Worm (Caenorhabditis elegans) whole organism, L2 larva: Measurements from ENCODE around the gene R13A1.3.

ENCODE experiments used
- C34F6.9 ChIP-seq: fragments of 150-350 bp; optimal IDR thresholded peaks from 2 replicates; lab custom pipeline; 2014; ENCODE audit warnings: missing biosample characterization, missing genetic modification characterization
- F13H6.1 ChIP-seq: sonication (generic microtip); optimal IDR thresholded peaks from 2 replicates; lab custom pipeline; 2016; ENCODE audit warnings: missing genetic modification characterization, missing compliant biosample characterization
- R02D3.7 ChIP-seq: fragments of 150-350 bp; optimal IDR thresholded peaks from 2 replicates; lab custom pipeline; 2014; ENCODE audit warnings: missing biosample characterization, missing genetic modification characterization
- Y55F3AM.14 ChIP-seq: fragments of 200-800 bp; sonication (Bioruptor generic); optimal IDR thresholded peaks from 2 replicates; lab custom pipeline; 2018; ENCODE audit warnings: mild to moderate bottlenecking, missing genetic modification characterization, missing compliant biosample characterization
- ZK546.5 ChIP-seq: sonication (generic microtip); optimal IDR thresholded peaks from 2 replicates; lab custom pipeline; 2017; ENCODE audit warnings: missing biosample characterization, missing genetic modification characterization
- alr-1 ChIP-seq: fragments of 150-350 bp; optimal IDR thresholded peaks from 2 replicates; lab custom pipeline; 2014; ENCODE audit warnings: missing biosample characterization, missing genetic modification characterization
- aly-2 ChIP-seq: fragments of 150-350 bp; optimal IDR thresholded peaks from 2 replicates; lab custom pipeline; 2014; ENCODE audit warnings: missing biosample characterization, missing genetic modification characterization
- crh-2 ChIP-seq: sonication (generic microtip); optimal IDR thresholded peaks from 2 replicates; lab custom pipeline; 2017; ENCODE audit warnings: missing biosample characterization, missing genetic modification characterization
- dmd-4 ChIP-seq: sonication (generic microtip); optimal IDR thresholded peaks from 2 replicates; lab custom pipeline; 2017; ENCODE audit warnings: missing biosample characterization, missing genetic modification characterization
- egl-27 ChIP-seq: sonication (generic microtip); optimal IDR thresholded peaks from 3 replicates; lab custom pipeline; 2017; ENCODE audit warnings: missing biosample characterization, missing genetic modification reagents, missing genetic modification characterization
- elt-3 ChIP-seq: sonication (generic microtip); optimal IDR thresholded peaks from 2 replicates; lab custom pipeline; 2017; ENCODE audit warnings: missing biosample characterization, missing genetic modification characterization
- fos-1 ChIP-seq: fragments of 150-350 bp; optimal IDR thresholded peaks from 2 replicates; lab custom pipeline; 2014; ENCODE audit warnings: missing biosample characterization, missing genetic modification characterization
- gmeb-1 ChIP-seq: fragments of 150-350 bp; optimal IDR thresholded peaks from 2 replicates; lab custom pipeline; 2014; ENCODE audit warnings: missing biosample characterization, missing genetic modification characterization
- lin-11 ChIP-seq: fragments of 150-350 bp; sonication (generic microtip); optimal IDR thresholded peaks from 2 replicates; lab custom pipeline; 2014; ENCODE audit warnings: missing biosample characterization, missing genetic modification characterization, inconsistent platforms, mixed read lengths
- lin-39 ChIP-seq: fragments of 150-350 bp; optimal IDR thresholded peaks from 2 replicates; lab custom pipeline; 2014; ENCODE audit warnings: missing biosample characterization, missing genetic modification reagents, missing genetic modification characterization
- lsy-2 ChIP-seq, 2 experiments: fragments of 150-350 bp in 1 of 2; sonication (generic microtip) in 1 of 2; optimal IDR thresholded peaks; 2 replicates each; lab custom pipeline; 2014 to 2017; ENCODE audit warnings: missing biosample characterization in 2 of 2, missing genetic modification characterization in 2 of 2
- mab-5 ChIP-seq: fragments of 150-350 bp; optimal IDR thresholded peaks from 2 replicates; lab custom pipeline; 2014; ENCODE audit warnings: missing biosample characterization, missing genetic modification characterization
- mbf-1 ChIP-seq: sonication (generic microtip); optimal IDR thresholded peaks from 2 replicates; lab custom pipeline; 2017; ENCODE audit warnings: missing biosample characterization, missing genetic modification characterization
- mdl-1 ChIP-seq, 2 experiments: fragments of 150-350 bp in 1 of 2; sonication (generic microtip) in 1 of 2; optimal IDR thresholded peaks; 2 replicates each; lab custom pipeline; 2017; ENCODE audit warnings: missing biosample characterization in 2 of 2, missing genetic modification characterization in 2 of 2
- nhr-129 ChIP-seq: fragments of 150-350 bp; optimal IDR thresholded peaks from 2 replicates; lab custom pipeline; 2014; ENCODE audit warnings: missing biosample characterization, missing genetic modification characterization
- nhr-237 ChIP-seq: fragments of 150-350 bp; optimal IDR thresholded peaks from 2 replicates; lab custom pipeline; 2014; ENCODE audit warnings: missing biosample characterization, missing genetic modification characterization
- nhr-25 ChIP-seq: fragments of 150-350 bp; sonication (generic microtip); optimal IDR thresholded peaks from 3 replicates; lab custom pipeline; 2014; ENCODE audit warnings: missing biosample characterization, missing genetic modification characterization
- nhr-6 ChIP-seq: fragments of 150-350 bp; optimal IDR thresholded peaks from 2 replicates; lab custom pipeline; 2014; ENCODE audit warnings: missing biosample characterization, missing genetic modification characterization
- peb-1 ChIP-seq: fragments of 150-350 bp; optimal IDR thresholded peaks from 2 replicates; lab custom pipeline; 2014; ENCODE audit warnings: missing biosample characterization, missing genetic modification characterization
- skn-1 ChIP-seq: sonication (generic microtip); optimal IDR thresholded peaks from 2 replicates; lab custom pipeline; 2017; ENCODE audit warnings: missing biosample characterization, missing genetic modification characterization
- sma-3 ChIP-seq: sonication (generic microtip); optimal IDR thresholded peaks from 2 replicates; lab custom pipeline; 2016; ENCODE audit warnings: missing genetic modification reagents, missing genetic modification characterization, missing compliant biosample characterization
- snpc-4 ChIP-seq: fragments of 150-350 bp; optimal IDR thresholded peaks from 2 replicates; lab custom pipeline; 2014; ENCODE audit warnings: missing biosample characterization, missing genetic modification characterization
- unc-39 ChIP-seq: fragments of 150-350 bp; optimal IDR thresholded peaks from 2 replicates; lab custom pipeline; 2014; ENCODE audit warnings: missing biosample characterization, missing genetic modification characterization
- unc-55 ChIP-seq: fragments of 150-350 bp; sonication (generic microtip); optimal IDR thresholded peaks from 3 replicates; lab custom pipeline; 2014; ENCODE audit warnings: missing biosample characterization, missing genetic modification reagents, missing genetic modification characterization
- unc-62 ChIP-seq: fragments of 150-350 bp; optimal IDR thresholded peaks from 2 replicates; lab custom pipeline; 2014; ENCODE audit warnings: missing biosample characterization, missing genetic modification reagents, missing genetic modification characterization
- zag-1 ChIP-seq: fragments of 150-350 bp; optimal IDR thresholded peaks from 2 replicates; lab custom pipeline; 2014; ENCODE audit warnings: missing biosample characterization, missing genetic modification characterization
- ztf-1 ChIP-seq: fragments of 200-800 bp; sonication (Bioruptor generic); conservative IDR thresholded peaks from 2 replicates; pipeline ENCODE4 v1.3.6; 2022; ENCODE audit warnings: missing genetic modification characterization, missing compliant biosample characterization
- ztf-11 ChIP-seq: sonication (generic microtip); optimal IDR thresholded peaks from 2 replicates; lab custom pipeline; 2017; ENCODE audit warnings: missing biosample characterization, missing genetic modification characterization
- ztf-4 ChIP-seq: fragments of 150-350 bp; optimal IDR thresholded peaks from 2 replicates; lab custom pipeline; 2014; ENCODE audit warnings: missing biosample characterization, missing genetic modification characterization

The R13A1.3 gene

ce11 chrIV:7203696-7204095, at the start of gene R13A1.3:
TSS of gene R13A1.3 (plus strand) at chrIV:7203996.
- TF ChIP-seq crh-2 (tag; lab: Kevin White, UChicago) (no peak), Y55F3AM.14 (GFP tag; lab: Kevin White, UChicago) (no peak), lin-39 (tag; lab: Kevin White, UChicago) (no peak), unc-55 (GFP tag; lab: Kevin White, UChicago) (no peak), ztf-1 (GFP tag; lab: Robert Waterston, UW) (no peak), nhr-6 (tag; lab: Kevin White, UChicago) (no peak), peb-1 (no peak)

DNA sequence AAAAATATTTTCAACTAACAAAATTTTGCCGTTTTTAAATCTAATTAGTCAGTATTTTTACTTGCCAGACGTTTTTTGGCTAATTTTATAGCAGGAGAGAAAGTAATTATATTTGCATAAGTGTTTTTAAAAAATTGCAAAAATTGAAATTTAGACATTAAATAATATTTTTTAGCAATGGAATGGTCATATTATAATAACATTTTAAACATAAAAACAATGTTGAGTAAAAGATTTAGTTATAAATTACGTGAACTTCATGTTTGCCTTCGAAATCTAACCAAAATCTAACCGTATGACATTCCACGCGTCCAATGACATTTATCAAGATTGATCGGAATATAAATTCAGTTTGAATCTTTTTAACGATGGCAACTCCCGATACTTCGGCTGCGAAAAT, 49.4 kb upstream of the R13A1.3 start, which contains the start of gene C34D4.2:
TSS of gene C34D4.2 (plus strand) at position 301 of the 400 bp plus-strand sequence.
- TF ChIP-seq lsy-2 (tag; optimal IDR thresholded peaks at IDR 0.05; lab: Kevin White, UChicago): no peak

DNA sequence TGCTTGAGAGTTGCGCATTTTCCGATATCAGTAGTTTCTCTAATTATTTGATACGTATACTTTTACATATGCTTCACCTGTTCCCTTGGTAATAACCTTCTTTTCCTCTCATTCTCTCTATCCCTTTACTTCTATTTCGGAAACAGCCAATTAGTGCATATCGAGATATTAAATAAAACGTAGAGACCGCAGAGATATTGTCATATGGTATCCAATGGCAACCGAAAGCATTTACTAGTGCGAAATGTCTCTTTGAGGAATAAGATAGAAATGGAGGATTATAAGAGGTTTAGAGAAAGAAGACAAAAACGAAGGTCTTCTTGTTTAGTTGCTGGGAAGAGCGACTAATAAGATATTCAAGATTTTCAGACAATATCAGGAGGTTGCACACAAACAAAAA, 47.4 kb upstream of the R13A1.3 start, which contains the start of gene maph-9:
TSS of gene maph-9 (plus strand) at position 273 of the 400 bp plus-strand sequence.
- TF ChIP-seq sma-3 (GFP tag; lab: Kevin White, UChicago) (no peak), lsy-2 (tag; optimal IDR thresholded peaks at IDR 0.05; lab: Kevin White, UChicago) (no peak), dmd-4 (tag; lab: Kevin White, UChicago) (no peak), C34F6.9 (peak; percentile 33), unc-62 (no peak)

DNA sequence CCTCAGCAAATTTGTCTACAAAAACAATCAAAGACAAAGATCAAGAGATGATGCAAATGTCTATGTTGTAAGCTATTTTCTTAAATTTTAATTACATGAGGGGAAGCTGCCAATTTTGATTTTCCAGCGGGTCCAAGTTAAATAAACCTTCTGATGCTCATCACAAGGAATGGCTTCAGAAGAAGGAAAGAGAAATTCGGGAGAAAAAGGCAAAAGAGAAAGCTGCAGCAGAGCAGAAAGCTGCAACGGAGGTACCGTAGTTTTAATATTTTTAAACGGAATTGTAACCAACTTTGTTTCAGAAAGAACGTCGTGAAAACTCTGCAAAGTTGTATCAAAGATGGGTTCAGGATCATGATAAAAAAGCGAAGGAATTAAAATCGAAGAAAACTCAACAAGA, 45.6 kb upstream of the R13A1.3 start:
- TF ChIP-seq lin-11 (tag; lab: Kevin White, UChicago) (no peak), skn-1 (tag; lab: Kevin White, UChicago) (no peak), unc-62 (no peak)
- TF ChIP-seq, all 48 proteins: peak for 0

ce11 chrIV:7159586-7159985, 44.2 kb upstream of the R13A1.3 start:
- TF ChIP-seq ztf-4: no peak
- TF ChIP-seq egl-27 (tag; lab: Kevin White, UChicago): no peak
- no peak for TF ChIP-seq zag-1 (tag; lab: Kevin White, UChicago)
- no peak for TF ChIP-seq skn-1 (tag; lab: Kevin White, UChicago)
- no peak for TF ChIP-seq mbf-1 (tag; lab: Kevin White, UChicago)
- no peak for TF ChIP-seq lin-11 (tag; lab: Kevin White, UChicago)
- TF ChIP-seq fos-1: no peak
- no peak for TF ChIP-seq nhr-6 (tag; lab: Kevin White, UChicago)
- no peak for TF ChIP-seq nhr-25 (tag; lab: Kevin White, UChicago)
- no peak for TF ChIP-seq mab-5 (tag; lab: Kevin White, UChicago)
- no peak for TF ChIP-seq mdl-1 (tag; optimal IDR thresholded peaks at IDR 0.05; lab: Kevin White, UChicago)
- TF ChIP-seq unc-39: no peak
- no peak for TF ChIP-seq nhr-237
- TF ChIP-seq crh-2 (tag; lab: Kevin White, UChicago): no peak
- no peak for TF ChIP-seq nhr-129 (tag; lab: Kevin White, UChicago)
- TF ChIP-seq ZK546.5 (tag; lab: Kevin White, UChicago): no peak
- no peak for TF ChIP-seq alr-1

ce11 chrIV:7165723-7166122, 38.1 kb upstream of the R13A1.3 start, which contains the start of gene rpc-1:
TSS of gene rpc-1 (minus strand) at chrIV:7165748.
- TF ChIP-seq nhr-129 (tag; lab: Kevin White, UChicago) (peak; percentile 85), elt-3 (tag; lab: Kevin White, UChicago) (no peak), F13H6.1 (no peak), gmeb-1 (tag; lab: Kevin White, UChicago) (peak; percentile 83), aly-2 (tag; lab: Kevin White, UChicago) (no peak), lsy-2 (tag; optimal IDR thresholded peaks at IDR 0.05; lab: Kevin White, UChicago) (peak in 1 of 2 experiments; percentile 56), R02D3.7 (tag; lab: Kevin White, UChicago) (no peak), snpc-4 (no peak), mbf-1 (tag; lab: Kevin White, UChicago) (no peak), skn-1 (tag; lab: Kevin White, UChicago) (no peak), C34F6.9 (peak; percentile 63), zag-1 (tag; lab: Kevin White, UChicago) (no peak), unc-55 (GFP tag; lab: Kevin White, UChicago) (no peak), unc-62 (no peak), ztf-11 (no peak)
